7 worm cellular contexts compared by ENCODE assay signal in the genomic region with DNA sequence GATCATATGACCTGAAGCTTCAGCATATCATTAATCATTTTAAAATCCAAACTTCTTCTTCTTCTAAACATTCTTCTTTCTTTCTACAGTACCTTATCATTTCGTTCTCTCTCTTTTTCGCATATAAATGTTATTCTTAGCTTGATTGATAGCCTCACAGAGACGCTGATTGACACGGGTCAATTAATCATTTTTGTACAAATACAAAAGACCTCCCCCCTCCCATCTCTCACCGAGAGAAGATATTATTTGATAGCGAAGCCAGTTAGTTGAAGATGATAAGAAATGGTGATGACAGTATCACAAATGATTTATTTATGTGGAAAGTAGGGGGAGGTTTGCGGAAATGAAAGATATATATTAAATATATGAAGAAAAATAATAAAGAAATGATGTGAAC.
A peak's percentile ranks its signal among the peaks of the same experiment; 100 is the strongest.
TF ChIP-seq lines count a peak whose summit lies in the region.

No protein-coding gene starts in this region.

TF ChIP-seq in whole organism, L1 larva, 84 proteins besides CTCF, POLR2A, EP300 and RAD21 (continues in another document):
- TF ChIP-seq nhr-71 (tag; optimal IDR thresholded peaks at IDR 0.05; lab: Kevin White, UChicago) = peak; percentile 67
- TF ChIP-seq jun-1 (tag; optimal IDR thresholded peaks at IDR 0.05; lab: Kevin White, UChicago) = no peak
- TF ChIP-seq snpc-4 (tag; optimal IDR thresholded peaks at IDR 0.05; lab: Kevin White, UChicago) = no peak
- no peak for TF ChIP-seq egl-13 (tag; optimal IDR thresholded peaks at IDR 0.05; lab: Kevin White, UChicago)
- no peak for TF ChIP-seq sup-37 (GFP tag; optimal IDR thresholded peaks at IDR 0.05; lab: Kevin White, UChicago)
- TF ChIP-seq ztf-4 (tag; optimal IDR thresholded peaks at IDR 0.05; lab: Kevin White, UChicago) = no peak
- peak; percentile 53 for TF ChIP-seq nhr-20 (tag; optimal IDR thresholded peaks at IDR 0.05; lab: Kevin White, UChicago)
- TF ChIP-seq alr-1 (tag; optimal IDR thresholded peaks at IDR 0.05; lab: Kevin White, UChicago; ENCODE audit: borderline replicate concordance) = no peak
- no peak for TF ChIP-seq pax-3 (tag; optimal IDR thresholded peaks at IDR 0.05; lab: Kevin White, UChicago)
- peak; percentile 85 for TF ChIP-seq blmp-1 (tag; optimal IDR thresholded peaks at IDR 0.05; lab: Kevin White, UChicago)
- no peak for TF ChIP-seq F16B12.6 (tag; optimal IDR thresholded peaks at IDR 0.05; lab: Kevin White, UChicago)
- peak; percentile 93 for TF ChIP-seq vab-15 (tag; optimal IDR thresholded peaks at IDR 0.05; lab: Kevin White, UChicago)
- no peak for TF ChIP-seq ztf-11 (tag; optimal IDR thresholded peaks at IDR 0.05; lab: Kevin White, UChicago)

TF ChIP-seq in whole organism, L2 larva, 48 proteins besides CTCF, POLR2A, EP300 and RAD21 (continues in another document):
- TF ChIP-seq lsy-2 (tag; optimal IDR thresholded peaks at IDR 0.05; lab: Kevin White, UChicago) (peak in 1 of 2 experiments; percentile 68), fos-1 (tag; optimal IDR thresholded peaks at IDR 0.05; lab: Kevin White, UChicago) (peak; percentile 64), gmeb-1 (tag; optimal IDR thresholded peaks at IDR 0.05; lab: Kevin White, UChicago) (peak; percentile 47), unc-62 (GFP tag; optimal IDR thresholded peaks at IDR 0.05; lab: Kevin White, UChicago) (peak; percentile 86), ZK546.5 (tag; optimal IDR thresholded peaks at IDR 0.05; lab: Kevin White, UChicago) (no peak), mab-5 (tag; optimal IDR thresholded peaks at IDR 0.05; lab: Kevin White, UChicago) (peak; percentile 89), egl-27 (tag; optimal IDR thresholded peaks at IDR 0.05; lab: Kevin White, UChicago) (peak; percentile 60), unc-55 (GFP tag; optimal IDR thresholded peaks at IDR 0.05; lab: Kevin White, UChicago) (no peak), mbf-1 (tag; optimal IDR thresholded peaks at IDR 0.05; lab: Kevin White, UChicago) (no peak), F13H6.1 (tag; optimal IDR thresholded peaks at IDR 0.05; lab: Kevin White, UChicago) (peak; percentile 17), crh-2 (tag; optimal IDR thresholded peaks at IDR 0.05; lab: Kevin White, UChicago) (peak; percentile 57), nhr-25 (tag; optimal IDR thresholded peaks at IDR 0.05; lab: Kevin White, UChicago) (peak; percentile 89)

TF ChIP-seq in whole organism, L3 larva, 47 proteins besides CTCF, POLR2A, EP300 and RAD21:
- TF ChIP-seq lin-39 (tag; optimal IDR thresholded peaks at IDR 0.05; lab: Kevin White, UChicago) (peak; percentile 19), unc-62 (GFP tag; optimal IDR thresholded peaks at IDR 0.05; lab: Kevin White, UChicago) (peak; percentile 94), nhr-25 (tag; optimal IDR thresholded peaks at IDR 0.05; lab: Kevin White, UChicago) (peak; percentile 79), nhr-23 (tag; optimal IDR thresholded peaks at IDR 0.05; lab: Kevin White, UChicago) (peak; percentile 93), nfya-1 (tag; optimal IDR thresholded peaks at IDR 0.05; lab: Kevin White, UChicago; ENCODE audit: insufficient read depth) (peak; percentile 40), ceh-28 (tag; optimal IDR thresholded peaks at IDR 0.05; lab: Kevin White, UChicago) (peak; percentile 13), tbx-2 (tag; optimal IDR thresholded peaks at IDR 0.05; lab: Kevin White, UChicago) (no peak), elt-3 (tag; optimal IDR thresholded peaks at IDR 0.05; lab: Kevin White, UChicago) (peak; percentile 38 to 95 (median 85)), ceh-82 (tag; optimal IDR thresholded peaks at IDR 0.05; lab: Kevin White, UChicago) (no peak), nhr-43 (tag; optimal IDR thresholded peaks at IDR 0.05; lab: Kevin White, UChicago; ENCODE audit: poor library complexity, severe bottlenecking) (peak; percentile 86)

TF ChIP-seq in whole organism, L4 larva, 104 proteins besides CTCF, POLR2A, EP300 and RAD21:
- peak; percentile 95 for TF ChIP-seq cey-2 (tag; optimal IDR thresholded peaks at IDR 0.05; lab: Kevin White, UChicago; ENCODE audit: borderline replicate concordance, insufficient read depth)
- peak in 1 of 2 experiments; percentile 45 for TF ChIP-seq mdl-1 (tag; optimal IDR thresholded peaks at IDR 0.05; lab: Kevin White, UChicago)
- TF ChIP-seq dmd-8 (GFP tag; IDR thresholded peaks at IDR 0.05; lab: Robert Waterston, UW) = no peak
- TF ChIP-seq hlh-30 (tag; optimal IDR thresholded peaks at IDR 0.05; lab: Kevin White, UChicago; ENCODE audit: insufficient read depth) = peak; percentile 62
- TF ChIP-seq tra-1 (GFP tag; IDR thresholded peaks at IDR 0.05; lab: Robert Waterston, UW) = peak; percentile 86; the same call in 1 of the 2 replicates
- TF ChIP-seq nhr-28 (tag; optimal IDR thresholded peaks at IDR 0.05; lab: Kevin White, UChicago) = peak; percentile 81
- peak in 1 of 2 experiments; percentile 97 for TF ChIP-seq unc-62 (GFP tag; optimal IDR thresholded peaks at IDR 0.05 in 1 of 2; lab: Kevin White, UChicago)
- TF ChIP-seq unc-62 (tag; optimal IDR thresholded peaks at IDR 0.05; lab: Kevin White, UChicago) = no peak
- no peak for TF ChIP-seq pqm-1 (tag; optimal IDR thresholded peaks at IDR 0.05; lab: Kevin White, UChicago)
- peak; percentile 94 for TF ChIP-seq ceh-20 (GFP tag; IDR thresholded peaks at IDR 0.05; lab: Robert Waterston, UW)

TF ChIP-seq in whole organism, late embryonic, 69 proteins besides CTCF, POLR2A, EP300 and RAD21:
- TF ChIP-seq elt-2 (tag; optimal IDR thresholded peaks at IDR 0.05; lab: Kevin White, UChicago) = peak; percentile 52
- TF ChIP-seq unc-55 (GFP tag; optimal IDR thresholded peaks at IDR 0.05; lab: Kevin White, UChicago) = peak; percentile 86
- no peak for TF ChIP-seq eyg-1 (tag; optimal IDR thresholded peaks at IDR 0.05; lab: Kevin White, UChicago)
- no peak for TF ChIP-seq ceh-45 (GFP tag; IDR thresholded peaks at IDR 0.05; lab: Robert Waterston, UW)
- TF ChIP-seq hlh-30 (tag; optimal IDR thresholded peaks at IDR 0.05; lab: Kevin White, UChicago; ENCODE audit: insufficient read depth) = no peak
- TF ChIP-seq pag-3 (tag; optimal IDR thresholded peaks at IDR 0.05; lab: Kevin White, UChicago; ENCODE audit: borderline replicate concordance) = no peak
- TF ChIP-seq tbx-7 (tag; optimal IDR thresholded peaks at IDR 0.05; lab: Kevin White, UChicago) = no peak
- TF ChIP-seq zip-5 (tag; optimal IDR thresholded peaks at IDR 0.05; lab: Kevin White, UChicago) = no peak

TF ChIP-seq in whole organism, mixed stage, embryonic, 35 proteins besides CTCF, POLR2A, EP300 and RAD21:
- TF ChIP-seq tbx-8 (GFP tag; optimal IDR thresholded peaks at IDR 0.05; lab: Kevin White, UChicago) (no peak), M03D4.4 (tag; optimal IDR thresholded peaks at IDR 0.05; lab: Kevin White, UChicago) (no peak), ces-1 (GFP tag; optimal IDR thresholded peaks at IDR 0.05; lab: Kevin White, UChicago) (no peak), nhr-237 (tag; optimal IDR thresholded peaks at IDR 0.05; lab: Kevin White, UChicago) (no peak), lin-32 (GFP tag; optimal IDR thresholded peaks at IDR 0.05; lab: Kevin White, UChicago) (no peak), mab-5 (tag; optimal IDR thresholded peaks at IDR 0.05; lab: Kevin White, UChicago) (peak; percentile 57), unc-120 (tag; optimal IDR thresholded peaks at IDR 0.05; lab: Kevin White, UChicago; ENCODE audit: poor library complexity, severe bottlenecking) (no peak), nhr-76 (tag; optimal IDR thresholded peaks at IDR 0.05; lab: Kevin White, UChicago) (no peak), unc-62 (GFP tag; optimal IDR thresholded peaks at IDR 0.05; lab: Kevin White, UChicago) (peak; percentile 94), sptf-1 (tag; optimal IDR thresholded peaks at IDR 0.05; lab: Kevin White, UChicago) (no peak), ztf-11 (tag; optimal IDR thresholded peaks at IDR 0.05; lab: Kevin White, UChicago) (no peak), ham-2 (GFP tag; optimal IDR thresholded peaks at IDR 0.05; lab: Kevin White, UChicago) (no peak), elt-3 (tag; optimal IDR thresholded peaks at IDR 0.05; lab: Kevin White, UChicago) (peak; percentile 78), drap-1 (GFP tag; optimal IDR thresholded peaks at IDR 0.05; lab: Kevin White, UChicago) (no peak)

TF ChIP-seq in whole organism, young adult, 124 proteins besides CTCF, POLR2A, EP300 and RAD21:
- no peak for TF ChIP-seq ekl-4 (GFP tag; IDR thresholded peaks at IDR 0.05; lab: Robert Waterston, UW)
- no peak for TF ChIP-seq lin-35 (GFP tag; optimal IDR thresholded peaks at IDR 0.05; lab: Kevin White, UChicago)
- TF ChIP-seq nhr-80 (tag; optimal IDR thresholded peaks at IDR 0.05; lab: Kevin White, UChicago) = peak; percentile 13
